Worm (Caenorhabditis elegans) whole organism, L1 larva: ENCODE data around the gene nlp-35.

ENCODE experiments used
- C04F5.9 ChIP-seq: sonication (generic microtip); optimal IDR thresholded peaks from 2 replicates; lab custom pipeline; 2016; ENCODE audit warnings: missing genetic modification characterization, missing compliant biosample characterization
- C16A3.4 ChIP-seq: fragments of 150-350 bp; optimal IDR thresholded peaks from 2 replicates; lab custom pipeline; 2014; ENCODE audit warnings: missing biosample characterization, missing genetic modification characterization
- F16B12.6 ChIP-seq: fragments of 150-350 bp; optimal IDR thresholded peaks from 2 replicates; lab custom pipeline; 2014; ENCODE audit warnings: missing biosample characterization, missing genetic modification characterization
- alr-1 ChIP-seq: fragments of 200-800 bp; sonication (Bioruptor generic); optimal IDR thresholded peaks from 2 replicates; lab custom pipeline; 2018; ENCODE audit warnings: borderline replicate concordance, mild to moderate bottlenecking, missing genetic modification characterization, missing compliant biosample characterization
- aly-2 ChIP-seq: fragments of 150-350 bp; optimal IDR thresholded peaks from 2 replicates; lab custom pipeline; 2014; ENCODE audit warnings: missing biosample characterization, missing genetic modification characterization
- ama-1 ChIP-seq: fragments of 150-350 bp; optimal IDR thresholded peaks from 2 replicates; lab custom pipeline; 2014
- ceh-8 ChIP-seq: fragments of 200-800 bp; sonication (Bioruptor generic); optimal IDR thresholded peaks from 2 replicates; lab custom pipeline; 2018; ENCODE audit warnings: mild to moderate bottlenecking, missing genetic modification characterization, moderate library complexity, missing compliant biosample characterization
- ceh-88 ChIP-seq: fragments of 200-800 bp; sonication (Bioruptor generic); IDR thresholded peaks from 2 replicates; pipeline ENCODE4 v1.3.6; 2022; ENCODE audit warnings: missing genetic modification characterization, missing compliant biosample characterization
- dsc-1 ChIP-seq: sonication (generic microtip); optimal IDR thresholded peaks from 2 replicates; lab custom pipeline; 2016; ENCODE audit warnings: mild to moderate bottlenecking, missing genetic modification characterization, missing compliant biosample characterization
- efl-3 ChIP-seq: fragments of 200-800 bp; sonication (Bioruptor generic); optimal IDR thresholded peaks from 2 replicates; lab custom pipeline; 2018; ENCODE audit warnings: mild to moderate bottlenecking, missing genetic modification characterization, missing compliant biosample characterization
- egl-27 ChIP-seq, 2 experiments: fragments of 150-350 bp in 1 of 2; sonication (generic microtip); optimal IDR thresholded peaks; 3 replicates each; lab custom pipeline; 2017 to 2018; ENCODE audit warnings: missing biosample characterization in 2 of 2, missing genetic modification characterization in 2 of 2, missing genetic modification reagents in 2 of 2
- elt-2 ChIP-seq: sonication (generic microtip); optimal IDR thresholded peaks from 2 replicates; lab custom pipeline; 2016; ENCODE audit warnings: missing genetic modification characterization, mild to moderate bottlenecking, inconsistent platforms, missing compliant biosample characterization, missing genetic modification reagents
- fkh-10 ChIP-seq: sonication (generic microtip); optimal IDR thresholded peaks from 2 replicates; lab custom pipeline; 2017; ENCODE audit warnings: missing biosample characterization, missing genetic modification reagents, missing genetic modification characterization
- fkh-4 ChIP-seq: sonication (generic microtip); optimal IDR thresholded peaks from 2 replicates; lab custom pipeline; 2016; ENCODE audit warnings: missing compliant biosample characterization, missing genetic modification characterization, borderline replicate concordance
- fkh-8 ChIP-seq: sonication (generic microtip); optimal IDR thresholded peaks from 2 replicates; lab custom pipeline; 2016; ENCODE audit warnings: mild to moderate bottlenecking, missing genetic modification characterization, missing compliant biosample characterization
- grh-1 ChIP-seq: fragments of 200-800 bp; sonication (Bioruptor generic); IDR thresholded peaks from 2 replicates; pipeline ENCODE4 v1.3.6; 2022; ENCODE audit warnings: missing genetic modification reagents, missing genetic modification characterization, missing compliant biosample characterization
- irx-1 ChIP-seq: sonication (generic microtip); optimal IDR thresholded peaks from 2 replicates; lab custom pipeline; 2016; ENCODE audit warnings: missing genetic modification characterization, missing compliant biosample characterization
- isw-1 ChIP-seq: fragments of 200-800 bp; sonication (Bioruptor generic); IDR thresholded peaks from 2 replicates; pipeline ENCODE4 v1.3.6; 2022; ENCODE audit warnings: missing genetic modification characterization, missing compliant biosample characterization
- lin-14 ChIP-seq: fragments of 200-800 bp; sonication (Bioruptor generic); optimal IDR thresholded peaks from 2 replicates; lab custom pipeline; 2018; ENCODE audit warnings: mild to moderate bottlenecking, missing genetic modification characterization, moderate library complexity, missing compliant biosample characterization
- lin-15B ChIP-seq: fragments of 150-350 bp; sonication (generic microtip); optimal IDR thresholded peaks from 3 replicates; lab custom pipeline; 2014; ENCODE audit warnings: missing biosample characterization, missing genetic modification characterization
- lin-35 ChIP-seq, 2 experiments: fragments of 150-350 bp; optimal IDR thresholded peaks; 2 replicates each; lab custom pipeline; 2014; ENCODE audit warnings: missing biosample characterization in 2 of 2, missing genetic modification characterization in 2 of 2, missing genetic modification reagents in 2 of 2
- lin-39 ChIP-seq: fragments of 150-350 bp; optimal IDR thresholded peaks from 2 replicates; lab custom pipeline; 2014; ENCODE audit warnings: missing biosample characterization, missing genetic modification reagents, missing genetic modification characterization
- mab-9 ChIP-seq: fragments of 200-800 bp; sonication (Bioruptor generic); IDR thresholded peaks from 2 replicates; pipeline ENCODE4 v1.3.6; 2022; ENCODE audit warnings: missing genetic modification reagents, missing genetic modification characterization, missing compliant biosample characterization
- mep-1 ChIP-seq: fragments of 150-350 bp; optimal IDR thresholded peaks from 2 replicates; lab custom pipeline; 2014; ENCODE audit warnings: missing biosample characterization, missing genetic modification characterization
- nhr-237 ChIP-seq: fragments of 150-350 bp; optimal IDR thresholded peaks from 2 replicates; lab custom pipeline; 2014; ENCODE audit warnings: missing biosample characterization, missing genetic modification characterization
- nhr-47 ChIP-seq: sonication (generic microtip); optimal IDR thresholded peaks from 2 replicates; lab custom pipeline; 2016; ENCODE audit warnings: mild to moderate bottlenecking, missing genetic modification characterization, moderate library complexity, missing compliant biosample characterization
- nhr-71 ChIP-seq: sonication (generic microtip); optimal IDR thresholded peaks from 2 replicates; lab custom pipeline; 2016; ENCODE audit warnings: mild to moderate bottlenecking, missing genetic modification characterization, moderate library complexity, missing compliant biosample characterization
- nhr-76 ChIP-seq: sonication (generic microtip); optimal IDR thresholded peaks from 2 replicates; lab custom pipeline; 2017; ENCODE audit warnings: missing biosample characterization, missing genetic modification characterization
- nhr-77 ChIP-seq: fragments of 150-350 bp; optimal IDR thresholded peaks from 2 replicates; lab custom pipeline; 2014; ENCODE audit warnings: missing biosample characterization, missing genetic modification characterization
- nhr-85 ChIP-seq: sonication (generic microtip); peaks from one replicate; lab custom pipeline; 2016; ENCODE audit warnings: missing genetic modification characterization, inconsistent platforms, missing compliant biosample characterization
- nhr-90 ChIP-seq: sonication (generic microtip); optimal IDR thresholded peaks from 2 replicates; lab custom pipeline; 2016; ENCODE audit warnings: mild to moderate bottlenecking, missing genetic modification characterization, missing compliant biosample characterization; ENCODE audit not compliant: poor library complexity
- rnt-1 ChIP-seq: sonication (generic microtip); optimal IDR thresholded peaks from 2 replicates; lab custom pipeline; 2016; ENCODE audit warnings: mild to moderate bottlenecking, missing genetic modification characterization, moderate library complexity, missing compliant biosample characterization
- skn-1 ChIP-seq: fragments of 150-350 bp; optimal IDR thresholded peaks from 2 replicates; lab custom pipeline; 2014; ENCODE audit warnings: missing biosample characterization, missing genetic modification characterization
- sup-37 ChIP-seq: fragments of 200-800 bp; sonication (Bioruptor generic); optimal IDR thresholded peaks from 2 replicates; lab custom pipeline; 2018; ENCODE audit warnings: mild to moderate bottlenecking, missing genetic modification characterization, missing compliant biosample characterization
- tlp-1 ChIP-seq: fragments of 150-350 bp; optimal IDR thresholded peaks from 2 replicates; lab custom pipeline; 2014; ENCODE audit warnings: missing biosample characterization, missing genetic modification characterization
- unc-130 ChIP-seq: fragments of 150-350 bp; optimal IDR thresholded peaks from 2 replicates; lab custom pipeline; 2017; ENCODE audit warnings: missing biosample characterization, missing genetic modification characterization, inconsistent platforms
- unc-30 ChIP-seq: sonication (generic microtip); optimal IDR thresholded peaks from 2 replicates; lab custom pipeline; 2017; ENCODE audit warnings: missing biosample characterization, missing genetic modification characterization
- unc-62 ChIP-seq: fragments of 150-350 bp; optimal IDR thresholded peaks from 2 replicates; lab custom pipeline; 2014; ENCODE audit warnings: missing biosample characterization, missing genetic modification reagents, missing genetic modification characterization
- unc-98 ChIP-seq: fragments of 200-800 bp; sonication (Bioruptor generic); IDR thresholded peaks from 2 replicates; pipeline ENCODE4 v1.3.6; 2022; ENCODE audit warnings: missing genetic modification characterization, missing compliant biosample characterization
- vab-15 ChIP-seq: sonication (generic microtip); optimal IDR thresholded peaks from 2 replicates; lab custom pipeline; 2017; ENCODE audit warnings: missing genotype, mild to moderate bottlenecking, missing genetic modification characterization, missing compliant biosample characterization
- zag-1 ChIP-seq: fragments of 150-350 bp; optimal IDR thresholded peaks from 2 replicates; lab custom pipeline; 2014; ENCODE audit warnings: missing biosample characterization, missing genetic modification characterization

Gene nlp-35

ce11 chrIV:9499636-9500035 is 19.1 kb downstream of the nlp-35 start:
- TF ChIP-seq lin-39 (no peak), unc-62 (GFP tag; lab: Kevin White, UChicago) (no peak), skn-1 (no peak)

ce11 chrIV:9498088-9498487 is 20.6 kb downstream of the nlp-35 start, which contains the start of gene sru-4:
sru-4 (plus strand) TSS chrIV:9498388.
- TF ChIP-seq vab-15 (no peak), nhr-71 (tag; lab: Kevin White, UChicago) (no peak), C16A3.4 (no peak), ama-1 (lab: Kevin White, UChicago) (no peak), skn-1 (no peak), grh-1 (GFP tag; lab: Robert Waterston, UW) (no peak)

- no peak for TF ChIP-seq lin-14 (GFP tag; lab: Kevin White, UChicago)
- TF ChIP-seq tlp-1 (tag; lab: Kevin White, UChicago), result no peak
- TF ChIP-seq mep-1 (tag; lab: Kevin White, UChicago), result no peak
- TF ChIP-seq nhr-85 (tag; lab: Kevin White, UChicago), result peak; percentile 25
- TF ChIP-seq C16A3.4, result no peak
These were observed 22.4 kb downstream of the nlp-35 start, which contains the start of gene sru-3 for ce11 chrIV:9496306-9496705. sru-3 (plus strand) TSS chrIV:9496606.

ce11 chrIV:9490320-9490719 is 28.4 kb downstream of the nlp-35 start, which contains the start of gene sru-6:
sru-6 (plus strand) TSS chrIV:9490620.
- TF ChIP-seq fkh-10 (GFP tag; lab: Kevin White, UChicago) (no peak), ceh-88 (GFP tag; lab: Robert Waterston, UW) (no peak), lin-35 (GFP tag; optimal IDR thresholded peaks at IDR 0.05; lab: Kevin White, UChicago) (no peak), mep-1 (tag; lab: Kevin White, UChicago) (no peak), efl-3 (no peak), unc-98 (GFP tag; lab: Robert Waterston, UW) (no peak), nhr-71 (tag; lab: Kevin White, UChicago) (no peak), fkh-4 (no peak), fkh-8 (tag; lab: Kevin White, UChicago) (no peak)

- no peak for TF ChIP-seq nhr-85 (tag; lab: Kevin White, UChicago)
- TF ChIP-seq zag-1 (tag; lab: Kevin White, UChicago), result no peak
- TF ChIP-seq nhr-47 (tag; lab: Kevin White, UChicago), result no peak
- TF ChIP-seq nhr-76 (tag; lab: Kevin White, UChicago), result no peak
- TF ChIP-seq isw-1 (GFP tag; lab: Robert Waterston, UW), result no peak
- no peak for TF ChIP-seq alr-1 (tag; lab: Kevin White, UChicago)
- no peak for TF ChIP-seq nhr-90
- TF ChIP-seq fkh-4, result no peak
- TF ChIP-seq irx-1, result no peak
- no peak for TF ChIP-seq nhr-237
- TF ChIP-seq C04F5.9 (tag; lab: Kevin White, UChicago), result no peak
- no peak for TF ChIP-seq elt-2 (tag; lab: Kevin White, UChicago)
- TF ChIP-seq nhr-71 (tag; lab: Kevin White, UChicago), result no peak
- TF ChIP-seq nhr-77 (tag; lab: Kevin White, UChicago), result no peak
- TF ChIP-seq lin-15B (tag; lab: Kevin White, UChicago), result no peak
- no peak for TF ChIP-seq mab-9 (GFP tag; lab: Robert Waterston, UW)
- TF ChIP-seq dsc-1 (tag; lab: Kevin White, UChicago), result no peak
These were observed 30.4 kb downstream of the nlp-35 start, which contains the start of gene sru-1 for ce11 chrIV:9488315-9488714. sru-1 (plus strand) TSS chrIV:9488615.

ce11 chrIV:9486779-9487178 is 31.9 kb downstream of the nlp-35 start:
- TF ChIP-seq egl-27 (tag; optimal IDR thresholded peaks at IDR 0.05; lab: Kevin White, UChicago) (no peak), unc-30 (no peak), rnt-1 (tag; lab: Kevin White, UChicago) (no peak), nhr-77 (tag; lab: Kevin White, UChicago) (no peak), unc-130 (tag; lab: Kevin White, UChicago) (no peak), ceh-8 (GFP tag; lab: Kevin White, UChicago) (no peak), sup-37 (no peak), fkh-8 (tag; lab: Kevin White, UChicago) (no peak), F16B12.6 (tag; lab: Kevin White, UChicago) (no peak), aly-2 (no peak), ceh-88 (GFP tag; lab: Robert Waterston, UW) (no peak)
